Fruit fly (Drosophila melanogaster) whole organism, embryonic: ENCODE data around the gene BTBD9.

Experiments used
- Asciz ChIP-seq: fragments of 200-800 bp; sonication (Bioruptor generic); optimal IDR thresholded peaks from 2 replicates; lab custom pipeline; 2017; ENCODE audit warnings: missing biosample characterization, mild to moderate bottlenecking, missing genetic modification characterization, missing genetic modification reagents
- CG10979 ChIP-seq: fragments of 200-800 bp; sonication (Bioruptor generic); optimal IDR thresholded peaks from 2 replicates; lab custom pipeline; 2018; ENCODE audit warnings: missing biosample characterization, mild to moderate bottlenecking, missing genetic modification characterization, moderate library complexity
- CG12071 ChIP-seq: fragments of 200-800 bp; sonication (Bioruptor generic); optimal IDR thresholded peaks from 3 replicates; lab custom pipeline; 2018; ENCODE audit warnings: missing biosample characterization, mild to moderate bottlenecking, missing genetic modification characterization
- CG15601 ChIP-seq: fragments of 200-800 bp; sonication (Bioruptor generic); optimal IDR thresholded peaks from 3 replicates; lab custom pipeline; 2019; ENCODE audit warnings: missing biosample characterization, mild to moderate bottlenecking, missing genetic modification characterization, moderate library complexity
- CG15696 ChIP-seq: fragments of 200-800 bp; sonication (Bioruptor generic); optimal IDR thresholded peaks from 2 replicates; lab custom pipeline; 2019; ENCODE audit warnings: missing biosample characterization, mild to moderate bottlenecking, missing genetic modification characterization, moderate library complexity
- CG16815 ChIP-seq: fragments of 200-800 bp; sonication (Bioruptor generic); optimal IDR thresholded peaks from 3 replicates; lab custom pipeline; 2017; ENCODE audit warnings: missing biosample characterization, mild to moderate bottlenecking, missing genetic modification characterization
- CG18599 ChIP-seq: fragments of 200-800 bp; sonication (Bioruptor generic); optimal IDR thresholded peaks from 3 replicates; lab custom pipeline; 2017; ENCODE audit warnings: missing biosample characterization, missing genetic modification characterization, mild to moderate bottlenecking, moderate library complexity, missing genetic modification reagents
- CG2678 ChIP-seq: fragments of 200-800 bp; sonication (Bioruptor generic); optimal IDR thresholded peaks from 3 replicates; lab custom pipeline; 2019; ENCODE audit warnings: missing biosample characterization, mild to moderate bottlenecking, missing genetic modification characterization, moderate library complexity
- CG32767 ChIP-seq: fragments of 200-800 bp; sonication (Bioruptor generic); IDR thresholded peaks from 2 replicates; pipeline ENCODE4 v1.3.6; 2022; ENCODE audit warnings: missing biosample characterization, missing genetic modification characterization
- CG6813 ChIP-seq: fragments of 200-800 bp; sonication (Bioruptor generic); optimal IDR thresholded peaks from 2 replicates; lab custom pipeline; 2017; ENCODE audit warnings: missing biosample characterization, missing genetic modification characterization, mild to moderate bottlenecking, moderate library complexity, missing genetic modification reagents
- CG7556 ChIP-seq: fragments of 200-800 bp; sonication (Bioruptor generic); optimal IDR thresholded peaks from 2 replicates; lab custom pipeline; 2017; ENCODE audit warnings: missing biosample characterization, mild to moderate bottlenecking, missing genetic modification characterization
- CG8290 ChIP-seq, 3 experiments: fragments of 200-800 bp; sonication (Bioruptor generic); optimal IDR thresholded peaks; 2 replicates each; lab custom pipeline; 2016 to 2019; ENCODE audit warnings: missing biosample characterization in 3 of 3, missing genetic modification characterization in 3 of 3, mild to moderate bottlenecking in 2 of 3, moderate library complexity in 1 of 3
- CG9437 ChIP-seq: fragments of 200-800 bp; sonication (Bioruptor generic); optimal IDR thresholded peaks from 2 replicates; lab custom pipeline; 2018; ENCODE audit warnings: missing biosample characterization, mild to moderate bottlenecking, missing genetic modification characterization
- CG9817 ChIP-seq: fragments of 200-800 bp; sonication (Bioruptor generic); optimal IDR thresholded peaks from 2 replicates; lab custom pipeline; 2018; ENCODE audit warnings: missing biosample characterization, mild to moderate bottlenecking, missing genetic modification characterization, moderate library complexity
- Chrac-16 ChIP-seq: fragments of 200-800 bp; sonication (Bioruptor generic); optimal IDR thresholded peaks from 3 replicates; lab custom pipeline; 2016; ENCODE audit warnings: missing biosample characterization, missing genetic modification characterization
- Doc2 ChIP-seq: fragments of 200-800 bp; sonication (Bioruptor generic); IDR thresholded peaks from 2 replicates; pipeline ENCODE4 v1.3.6; 2022; ENCODE audit warnings: missing biosample characterization, missing genetic modification characterization
- Eip74EF ChIP-seq, 2 experiments: fragments of 200-800 bp in 1 of 2; fragments of >200 bp in 1 of 2; sonication (Bioruptor generic) in 1 of 2; optimal IDR thresholded peaks; 2 replicates each; lab custom pipeline; 2017 to 2019; ENCODE audit warnings: missing biosample characterization in 2 of 2, missing genetic modification characterization in 2 of 2, mild to moderate bottlenecking in 1 of 2, moderate library complexity in 1 of 2
- Fer1 ChIP-seq: fragments of 200-800 bp; sonication (Bioruptor generic); optimal IDR thresholded peaks from 2 replicates; lab custom pipeline; 2017; ENCODE audit warnings: missing biosample characterization, mild to moderate bottlenecking, missing genetic modification characterization
- Hmr ChIP-seq: fragments of 200-800 bp; sonication (Bioruptor generic); optimal IDR thresholded peaks from 3 replicates; lab custom pipeline; 2017; ENCODE audit warnings: mild to moderate bottlenecking, missing biosample characterization, missing genetic modification reagents, missing genetic modification characterization
- Max ChIP-seq: fragments of 200-800 bp; sonication (Bioruptor generic); optimal IDR thresholded peaks from 2 replicates; lab custom pipeline; 2016; ENCODE audit warnings: missing biosample characterization, mild to moderate bottlenecking, missing genetic modification characterization
- Med ChIP-seq: fragments of 200-800 bp; sonication (Bioruptor generic); peaks from one replicate; lab custom pipeline; 2016; ENCODE audit warnings: missing biosample characterization, missing genetic modification characterization, mild to moderate bottlenecking, inconsistent platforms, moderate library complexity
- Meics ChIP-seq: fragments of 200-800 bp; sonication (Bioruptor generic); optimal IDR thresholded peaks from 2 replicates; lab custom pipeline; 2017; ENCODE audit warnings: missing biosample characterization, mild to moderate bottlenecking, missing genetic modification characterization
- Mrtf ChIP-seq: fragments of 200-800 bp; sonication (Bioruptor generic); IDR thresholded peaks from 3 replicates; pipeline ENCODE4 v1.3.6; 2022; ENCODE audit warnings: missing biosample characterization, missing genetic modification characterization
- Nf-YB ChIP-seq: fragments of 200-800 bp; sonication (Bioruptor generic); optimal IDR thresholded peaks from 3 replicates; lab custom pipeline; 2019; ENCODE audit warnings: missing biosample characterization, mild to moderate bottlenecking, missing genetic modification characterization, moderate library complexity
- PHDP ChIP-seq: fragments of 200-800 bp; sonication (Bioruptor generic); optimal IDR thresholded peaks from 3 replicates; lab custom pipeline; 2018; ENCODE audit warnings: missing biosample characterization, mild to moderate bottlenecking, missing genetic modification characterization, moderate library complexity
- Pdp1 ChIP-seq, 2 experiments: fragments of 200-800 bp; sonication (Bioruptor generic); optimal IDR thresholded peaks; 3 replicates each; lab custom pipeline; 2016; ENCODE audit warnings: missing biosample characterization in 2 of 2, missing genetic modification characterization in 2 of 2, mild to moderate bottlenecking in 1 of 2, moderate library complexity in 1 of 2
- Ptx1 ChIP-seq: fragments of 200-800 bp; sonication (Bioruptor generic); IDR thresholded peaks from 2 replicates; pipeline ENCODE4 v1.3.6; 2022; ENCODE audit warnings: missing biosample characterization, missing genetic modification characterization
- Sox100B ChIP-seq: fragments of 200-800 bp; sonication (Bioruptor generic); optimal IDR thresholded peaks from 3 replicates; lab custom pipeline; 2018; ENCODE audit warnings: missing biosample characterization, mild to moderate bottlenecking, missing genetic modification characterization
- cato ChIP-seq: fragments of 200-800 bp; sonication (Bioruptor generic); optimal IDR thresholded peaks from 2 replicates; lab custom pipeline; 2016; ENCODE audit warnings: missing biosample characterization, missing genetic modification characterization, borderline replicate concordance
- caup ChIP-seq: fragments of 200-800 bp; sonication (Bioruptor generic); optimal IDR thresholded peaks from 3 replicates; lab custom pipeline; 2017; ENCODE audit warnings: missing biosample characterization, mild to moderate bottlenecking, missing genetic modification characterization, moderate library complexity; ENCODE audit not compliant: severe bottlenecking
- crol ChIP-seq: fragments of 200-800 bp; sonication (Bioruptor generic); IDR thresholded peaks from 2 replicates; pipeline ENCODE4 v1.3.6; 2022; ENCODE audit warnings: missing biosample characterization, missing genetic modification characterization
- danr ChIP-seq: fragments of 200-800 bp; sonication (Bioruptor generic); IDR thresholded peaks from 2 replicates; pipeline ENCODE4 v1.3.6; 2022; ENCODE audit warnings: missing biosample characterization, missing genetic modification characterization
- dmrt99B ChIP-seq: fragments of 200-800 bp; sonication (Bioruptor generic); optimal IDR thresholded peaks from 2 replicates; lab custom pipeline; 2018; ENCODE audit warnings: missing biosample characterization, mild to moderate bottlenecking, missing genetic modification characterization, moderate library complexity
- hkb ChIP-seq, 2 experiments: fragments of 200-800 bp in 1 of 2; fragments of >200 bp in 1 of 2; sonication (Bioruptor generic) in 1 of 2; IDR thresholded peaks in 1 of 2; optimal IDR thresholded peaks in 1 of 2; 2 replicates each; pipeline versions ENCODE4 v1.3.6 to Lab custom; 2017 to 2022; ENCODE audit warnings: missing biosample characterization in 1 of 2, missing genetic modification characterization in 1 of 2
- lab ChIP-seq: fragments of 200-800 bp; sonication (Bioruptor generic); optimal IDR thresholded peaks from 3 replicates; lab custom pipeline; 2017; ENCODE audit warnings: missing biosample characterization, missing genetic modification characterization, mild to moderate bottlenecking, moderate library complexity, missing genetic modification reagents
- mirr ChIP-seq: fragments of 200-800 bp; sonication (Bioruptor generic); optimal IDR thresholded peaks from 3 replicates; lab custom pipeline; 2018; ENCODE audit warnings: missing biosample characterization, mild to moderate bottlenecking, missing genetic modification characterization
- nau ChIP-seq: fragments of 200-800 bp; sonication (Bioruptor generic); optimal IDR thresholded peaks from 3 replicates; lab custom pipeline; 2017; ENCODE audit warnings: missing biosample characterization, mild to moderate bottlenecking, missing genetic modification characterization, missing genetic modification reagents
- nmo ChIP-seq: fragments of 200-800 bp; sonication (Bioruptor generic); optimal IDR thresholded peaks from 2 replicates; lab custom pipeline; 2018; ENCODE audit warnings: missing biosample characterization, mild to moderate bottlenecking, missing genetic modification characterization, moderate library complexity
- otp ChIP-seq: fragments of 200-800 bp; sonication (Bioruptor generic); IDR thresholded peaks from 3 replicates; pipeline ENCODE4, ENCODE4 v1.3.6; 2022; ENCODE audit warnings: missing biosample characterization, missing genetic modification characterization
- pan ChIP-seq, 4 experiments: fragments of >200 bp in 3 of 4; fragments of 200-800 bp in 1 of 4; sonication (Bioruptor generic) in 1 of 4; optimal IDR thresholded peaks in 3 of 4; IDR thresholded peaks in 1 of 4; 2 replicates each; pipeline versions ENCODE4 v1.3.6 to Lab custom; 2017 to 2022; ENCODE audit warnings: missing biosample characterization in 2 of 4, missing genetic modification characterization in 2 of 4, mixed read lengths in 1 of 4
- row ChIP-seq: fragments of 200-800 bp; sonication (Bioruptor generic); IDR thresholded peaks from 3 replicates; pipeline ENCODE4 v1.3.6; 2022; ENCODE audit warnings: missing biosample characterization, missing genetic modification characterization
- sd ChIP-seq: fragments of 200-800 bp; sonication (Bioruptor generic); optimal IDR thresholded peaks from 3 replicates; lab custom pipeline; 2018; ENCODE audit warnings: missing biosample characterization, mild to moderate bottlenecking, missing genetic modification characterization, moderate library complexity
- sug ChIP-seq: fragments of 200-800 bp; optimal IDR thresholded peaks from 2 replicates; lab custom pipeline; 2019; ENCODE audit warnings: missing biosample characterization, mild to moderate bottlenecking, missing genetic modification characterization, moderate library complexity
- tin ChIP-seq: fragments of 200-800 bp; sonication (Bioruptor generic); optimal IDR thresholded peaks from 3 replicates; lab custom pipeline; 2016; ENCODE audit warnings: missing biosample characterization, missing genetic modification characterization

The BTBD9 gene

DNA sequence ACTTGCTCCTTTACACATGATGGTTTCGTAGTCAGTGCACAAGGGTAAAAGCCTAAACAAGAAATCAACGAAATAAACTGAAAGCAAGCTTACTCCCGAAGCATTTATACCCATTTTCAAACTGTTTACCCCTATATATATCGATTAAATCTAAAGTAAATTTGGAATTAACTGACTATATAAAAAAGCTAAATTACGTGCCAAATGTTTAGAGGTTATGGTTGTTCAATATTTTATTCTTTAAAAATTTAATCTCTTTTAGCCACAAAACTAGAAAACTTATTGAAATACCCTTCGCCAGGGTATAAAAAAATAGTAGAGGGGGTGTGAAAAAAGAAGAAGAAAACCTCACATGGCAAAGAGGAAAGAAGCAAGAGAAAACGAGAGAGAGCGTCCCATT lies 36.5 kb upstream of the BTBD9 start (continued):
- peak; percentile 64 for TF ChIP-seq Sox100B (GFP tag; lab: Kevin White, UChicago)
- TF ChIP-seq tin (GFP tag; lab: Kevin White, UChicago), result peak; percentile 34
- TF ChIP-seq CG15696 (tag; lab: Kevin White, UChicago), result peak; percentile 46
- peak; percentile 81 for TF ChIP-seq CG7556 (GFP tag; lab: Kevin White, UChicago)
- TF ChIP-seq danr (GFP tag; lab: Robert Waterston, UW), result 0 out of 2 replicates have a peak, but pooled peaks have one; percentile 11
- TF ChIP-seq CG12071 (GFP tag; lab: Kevin White, UChicago), result no peak
- TF ChIP-seq Nf-YB (GFP tag; lab: Kevin White, UChicago), result peak; percentile 55
- TF ChIP-seq CG9437, result peak; percentile 23
- peak; percentile 72 for TF ChIP-seq CG10979 (tag; lab: Kevin White, UChicago)
- peak; percentile 60 for TF ChIP-seq nmo
- peak; percentile 15 for TF ChIP-seq Max
- TF ChIP-seq pan (optimal IDR thresholded peaks at IDR 0.05; lab: Kevin White, UChicago), result no peak
- peak in 1 of 2 experiments; percentile 63 for TF ChIP-seq pan (GFP tag; optimal IDR thresholded peaks at IDR 0.05 in 1 of 2, IDR thresholded peaks at IDR 0.05 in 1 of 2)

- TF ChIP-seq Pdp1 (GFP tag; optimal IDR thresholded peaks at IDR 0.05; lab: Kevin White, UChicago) (peak in 1 of 2 experiments; percentile 84), Doc2 (GFP tag; lab: Robert Waterston, UW) (no peak), cato (GFP tag; lab: Kevin White, UChicago) (no peak), Hmr (GFP tag; lab: Kevin White, UChicago) (peak; percentile 10), sd (peak; percentile 27), CG7556 (GFP tag; lab: Kevin White, UChicago) (no peak), sug (tag; lab: Kevin White, UChicago) (no peak), Meics (peak; percentile 24), CG8290 (GFP tag; optimal IDR thresholded peaks at IDR 0.05; lab: Kevin White, UChicago) (no peak), CG8290 (tag; optimal IDR thresholded peaks at IDR 0.05; lab: Kevin White, UChicago) (peak in 1 of 2 experiments; percentile 35), row (GFP tag; lab: Robert Waterston, UW) (no peak), Asciz (GFP tag; lab: Kevin White, UChicago) (peak; percentile 19), CG9817 (tag; lab: Kevin White, UChicago) (no peak), Fer1 (GFP tag; lab: Kevin White, UChicago) (peak; percentile 20), otp (peak; percentile 40; the same call in 1 of the 3 replicates), CG32767 (GFP tag; lab: Robert Waterston, UW) (peak; percentile 16; the same call in 1 of the 2 replicates), CG12071 (GFP tag; lab: Kevin White, UChicago) (peak; percentile 10), Eip74EF (GFP tag; optimal IDR thresholded peaks at IDR 0.05; lab: Kevin White, UChicago) (peak in 1 of 2 experiments; percentile 37), Mrtf (GFP tag; lab: Robert Waterston, UW) (no peak), CG16815 (GFP tag; lab: Kevin White, UChicago) (no peak), Chrac-16 (GFP tag; lab: Kevin White, UChicago) (no peak), Ptx1 (GFP tag; lab: Robert Waterston, UW) (no peak), CG15601 (tag; lab: Kevin White, UChicago) (peak; percentile 98), Med (GFP tag; lab: Kevin White, UChicago) (peak; percentile 73), CG6813 (GFP tag; lab: Kevin White, UChicago) (peak; percentile 30), lab (GFP tag; lab: Kevin White, UChicago) (peak; percentile 44), hkb (optimal IDR thresholded peaks at IDR 0.05; lab: Kevin White, UChicago) (no peak), hkb (GFP tag; IDR thresholded peaks at IDR 0.05; lab: Robert Waterston, UW) (no peak), crol (no peak), dmrt99B (tag; lab: Kevin White, UChicago) (peak; percentile 1), caup (GFP tag; lab: Kevin White, UChicago) (peak; percentile 21), mirr (GFP tag; lab: Kevin White, UChicago) (no peak), PHDP (tag; lab: Kevin White, UChicago) (peak; percentile 10), CG2678 (tag; lab: Kevin White, UChicago) (peak; percentile 34), CG18599 (GFP tag; lab: Kevin White, UChicago) (peak; percentile 19), nau (GFP tag; lab: Kevin White, UChicago) (peak; percentile 41)
Measured at dm6 chrX:10732733-10733455, 35.4 kb upstream of the BTBD9 start.
